Worm (Caenorhabditis elegans) whole organism, early embryonic: ENCODE data around the gene F08C6.18.

ENCODE experiments used
- F13C5.2 ChIP-seq: sonication (generic microtip); optimal IDR thresholded peaks from 2 replicates; lab custom pipeline; 2017; ENCODE audit warnings: mild to moderate bottlenecking, missing genetic modification characterization, inconsistent platforms, missing compliant biosample characterization
- aly-1 ChIP-seq: sonication (generic microtip); optimal IDR thresholded peaks from 2 replicates; lab custom pipeline; 2016; ENCODE audit warnings: missing genetic modification characterization, missing compliant biosample characterization
- ama-1 ChIP-seq: fragments of 150-350 bp; optimal IDR thresholded peaks from 2 replicates; lab custom pipeline; 2014
- flt-1 ChIP-seq: fragments of 200-800 bp; sonication (Bioruptor generic); IDR thresholded peaks from 2 replicates; pipeline ENCODE4 v1.3.6; 2022; ENCODE audit warnings: missing genetic modification characterization, missing compliant biosample characterization
- hmg-4 ChIP-seq: fragments of 200-800 bp; sonication (Bioruptor generic); optimal IDR thresholded peaks from 2 replicates; lab custom pipeline; 2018; ENCODE audit warnings: mild to moderate bottlenecking, missing genetic modification characterization, missing compliant biosample characterization
- pes-1 ChIP-seq: fragments of 200-800 bp; sonication (Bioruptor generic); IDR thresholded peaks from 2 replicates; pipeline ENCODE4 v1.3.6; 2022; ENCODE audit warnings: missing genetic modification reagents, missing genetic modification characterization, missing compliant biosample characterization
- scrt-1 ChIP-seq: fragments of 200-800 bp; sonication (Bioruptor generic); IDR thresholded peaks from 2 replicates; pipeline ENCODE4 v1.3.6; 2022; ENCODE audit warnings: missing genetic modification characterization, missing compliant biosample characterization
- tbx-11 ChIP-seq: fragments of 200-800 bp; sonication (Bioruptor generic); IDR thresholded peaks from 2 replicates; pipeline ENCODE4 v1.3.6; 2022; ENCODE audit warnings: missing genetic modification characterization, missing compliant biosample characterization
- tra-4 ChIP-seq: sonication (generic microtip); optimal IDR thresholded peaks from 2 replicates; lab custom pipeline; 2017; ENCODE audit warnings: missing genetic modification characterization, missing compliant biosample characterization

ce11 chrX:7569685-7570518 lies 3.5 kb downstream of the F08C6.18 start, which contains the start of gene apy-1:
- TF ChIP-seq aly-1 (tag; lab: Kevin White, UChicago) (no peak), flt-1 (no peak), tra-4 (tag; lab: Kevin White, UChicago) (no peak), ama-1 (lab: Kevin White, UChicago) (no peak), pes-1 (GFP tag; lab: Robert Waterston, UW) (no peak), scrt-1 (no peak), F13C5.2 (no peak), tbx-11 (no peak), hmg-4 (GFP tag; lab: Kevin White, UChicago) (no peak)
